Worm (Caenorhabditis elegans) whole organism, midembryonic: ENCODE results near the gene F14H12.6.

Experiments
- T22C8.4 ChIP-seq: fragments of 200-800 bp; sonication (Bioruptor generic); IDR thresholded peaks from 2 replicates; pipeline ENCODE4 v1.3.6; 2022; ENCODE audit warnings: missing genetic modification characterization, missing compliant biosample characterization
- cog-1 ChIP-seq: sonication (generic microtip); optimal IDR thresholded peaks from 2 replicates; lab custom pipeline; 2016; ENCODE audit warnings: missing genetic modification characterization, missing compliant biosample characterization
- flt-1 ChIP-seq: fragments of 200-800 bp; sonication (Bioruptor generic); IDR thresholded peaks from 2 replicates; pipeline ENCODE4 v1.3.6; 2022; ENCODE audit warnings: missing genetic modification characterization, missing compliant biosample characterization
- tab-1 ChIP-seq: fragments of 200-800 bp; sonication (Bioruptor generic); IDR thresholded peaks from 2 replicates; pipeline ENCODE4 v1.3.6; 2022; ENCODE audit warnings: missing genetic modification characterization, missing compliant biosample characterization
- ztf-23 ChIP-seq: fragments of 200-800 bp; sonication (Bioruptor generic); IDR thresholded peaks from 2 replicates; pipeline ENCODE4 v1.3.6; 2022; ENCODE audit warnings: missing genetic modification reagents, missing genetic modification characterization, missing compliant biosample characterization

DNA sequence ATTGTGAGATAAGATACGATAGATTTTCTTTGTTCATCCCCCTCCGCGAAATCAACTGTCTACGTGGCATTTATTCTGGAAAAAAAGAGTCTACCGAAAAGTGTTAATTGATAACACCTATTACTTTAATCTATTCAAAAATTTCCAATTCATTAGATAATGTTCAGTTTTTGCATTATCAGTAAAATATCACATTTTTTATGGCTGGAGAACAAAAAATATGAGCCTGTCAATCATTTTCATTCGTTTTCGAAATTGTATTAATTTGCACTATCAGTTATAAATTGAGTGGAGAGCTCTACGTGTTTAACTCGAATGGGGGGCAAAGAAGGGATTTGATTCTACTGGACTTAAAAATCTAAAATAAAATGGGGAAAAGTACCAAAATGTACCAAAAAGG is 1.7 kb upstream of the F14H12.6 start:
- TF ChIP-seq tab-1 (no peak), flt-1 (no peak), cog-1 (tag; lab: Kevin White, UChicago) (no peak), ztf-23 (GFP tag; lab: Robert Waterston, UW) (no peak), T22C8.4 (GFP tag; lab: Robert Waterston, UW) (no peak)
